Worm (Caenorhabditis elegans): ENCODE measurements around the gene madd-2.
A peak's percentile ranks its signal among the peaks of the same experiment; 100 is the strongest.

madd-2 gene

DNA sequence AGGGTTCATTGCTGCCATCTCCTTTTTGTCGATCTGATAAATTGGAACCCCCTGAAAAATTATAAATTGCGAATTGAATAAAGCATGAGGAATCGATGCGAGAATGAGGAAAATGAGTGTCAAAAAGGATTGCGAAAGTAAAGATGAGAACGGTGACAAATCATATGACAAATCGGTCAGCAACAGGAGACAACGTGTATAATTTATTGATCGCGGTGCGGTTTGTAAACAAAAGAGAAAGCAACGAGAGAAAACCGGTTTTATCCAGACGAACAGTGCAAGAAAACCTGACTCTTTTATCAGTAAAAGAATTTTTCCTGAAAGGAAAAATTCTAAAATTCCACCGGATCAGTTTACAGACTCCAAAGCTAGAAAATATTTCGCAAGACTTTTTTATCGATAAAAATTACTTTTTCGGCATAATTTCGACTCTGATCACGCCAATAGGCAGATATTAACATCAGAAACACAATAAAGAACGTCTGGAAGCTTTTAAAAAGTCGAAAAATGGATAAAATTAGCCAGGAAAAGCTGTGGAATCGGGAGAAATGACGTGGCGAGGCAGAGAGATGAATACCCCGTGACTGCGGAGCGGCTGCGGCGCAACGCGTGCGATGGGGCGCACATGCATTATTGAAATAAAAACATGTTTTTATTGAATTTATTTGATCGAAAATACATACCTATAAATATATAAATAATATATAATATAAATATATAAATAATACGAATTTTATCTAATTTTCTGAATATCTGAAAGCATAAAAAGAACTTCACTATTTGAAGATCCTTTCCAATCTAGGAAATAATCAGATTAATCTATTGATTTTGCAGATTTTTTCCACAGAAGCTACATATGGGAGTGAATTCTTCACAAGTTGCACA is 28.9 kb upstream of the madd-2 start, which contains the start of the genes rab-1 and C39F7.5:
Gene rab-1, minus strand, starts transcription at position 51 of the 885 bp plus-strand sequence.
Gene C39F7.5, plus strand, starts transcription at position 835 of the 885 bp plus-strand sequence.
- TF ChIP-seq ama-1 (optimal IDR thresholded peaks at IDR 0.05), result peak; percentile 70
- no peak for TF ChIP-seq nhr-10 (tag; optimal IDR thresholded peaks at IDR 0.05)
- TF ChIP-seq dpl-1 (GFP tag; optimal IDR thresholded peaks at IDR 0.05), result peak; percentile 58
- peak in 1 of 2 experiments; percentile 13 for TF ChIP-seq daf-16 (GFP tag; optimal IDR thresholded peaks at IDR 0.05)
- peak; percentile 74 for TF ChIP-seq daf-16 (tag; optimal IDR thresholded peaks at IDR 0.05)
- peak; percentile 45 for TF ChIP-seq rbr-2 (tag; optimal IDR thresholded peaks at IDR 0.05)
- TF ChIP-seq lin-13 (GFP tag; optimal IDR thresholded peaks at IDR 0.05), result peak; percentile 16
- TF ChIP-seq aha-1 (tag), result peak; percentile 90
- TF ChIP-seq nhr-102 (tag; optimal IDR thresholded peaks at IDR 0.05), result peak; percentile 23
- TF ChIP-seq zfp-2 (tag; optimal IDR thresholded peaks at IDR 0.05), result no peak
- TF ChIP-seq dmd-6 (GFP tag; IDR thresholded peaks at IDR 0.05), result peak; percentile 15; the same call in 1 of the 2 replicates
- peak; percentile 83 for TF ChIP-seq mes-2 (tag; optimal IDR thresholded peaks at IDR 0.05; ENCODE audit: poor library complexity, severe bottlenecking)
- TF ChIP-seq nhr-77 (tag; optimal IDR thresholded peaks at IDR 0.05), result peak; percentile 60
- TF ChIP-seq duxl-1 (tag; optimal IDR thresholded peaks at IDR 0.05; ENCODE audit: poor library complexity), result no peak
- peak; percentile 78 for TF ChIP-seq mep-1 (tag; optimal IDR thresholded peaks at IDR 0.05)
- peak; percentile 53 for TF ChIP-seq nhr-28 (tag; optimal IDR thresholded peaks at IDR 0.05)
- TF ChIP-seq lin-38 (GFP tag; IDR thresholded peaks at IDR 0.05), result peak; percentile 93
- peak; percentile 76 for TF ChIP-seq nhr-11 (tag; optimal IDR thresholded peaks at IDR 0.05)
- TF ChIP-seq ceh-28 (tag; optimal IDR thresholded peaks at IDR 0.05), result no peak
- peak in 1 of 2 experiments; percentile 26 for TF ChIP-seq mdl-1 (tag; optimal IDR thresholded peaks at IDR 0.05)
- TF ChIP-seq hmg-1.1 (GFP tag; IDR thresholded peaks at IDR 0.05), result no peak
- peak in 1 of 2 experiments; percentile 20 for TF ChIP-seq hif-1 (tag; optimal IDR thresholded peaks at IDR 0.05)
- TF ChIP-seq hlh-11 (tag; optimal IDR thresholded peaks at IDR 0.05), result peak; percentile 62
- no peak for TF ChIP-seq skn-1 (tag; optimal IDR thresholded peaks at IDR 0.05)
- TF ChIP-seq lsy-2 (tag; optimal IDR thresholded peaks at IDR 0.05), result peak in 1 of 2 experiments; percentile 65
- peak; percentile 96 for TF ChIP-seq hlh-30 (tag; optimal IDR thresholded peaks at IDR 0.05; ENCODE audit: insufficient read depth)
- peak; percentile 57 for TF ChIP-seq dve-1 (tag; optimal IDR thresholded peaks at IDR 0.05; ENCODE audit: insufficient read depth)

DNA sequence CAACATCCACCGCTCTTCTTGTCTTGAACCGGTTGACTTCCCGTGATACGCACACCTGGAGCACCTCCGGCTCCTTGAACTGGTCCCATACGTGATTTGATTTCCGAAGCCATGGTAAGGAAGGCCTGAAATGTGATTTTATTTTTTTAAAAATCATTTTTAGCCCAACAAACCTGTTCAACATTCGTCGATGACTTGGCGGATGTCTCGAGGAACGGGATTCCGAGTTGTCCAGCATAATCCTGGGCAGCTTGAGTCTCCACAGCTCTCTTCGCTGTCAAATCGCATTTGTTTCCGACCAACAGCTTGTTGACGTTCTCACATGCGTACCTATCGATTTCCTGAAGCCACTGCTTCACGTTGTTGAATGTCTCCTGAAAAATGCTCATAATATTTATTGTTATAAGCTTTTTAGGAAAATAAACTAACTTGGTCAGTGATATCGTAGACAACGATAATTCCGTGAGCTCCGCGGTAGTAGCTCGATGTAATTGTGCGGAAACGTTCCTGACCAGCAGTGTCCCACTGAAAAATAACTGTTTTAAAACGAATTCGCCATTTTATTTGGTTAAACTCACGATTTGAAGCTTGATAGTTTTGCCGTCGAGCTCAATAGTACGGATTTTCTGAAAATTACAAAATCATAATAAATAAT is 27.9 kb upstream of the madd-2 start:
- TF ChIP-seq nhr-76 (tag; optimal IDR thresholded peaks at IDR 0.05), result no peak
- no peak for TF ChIP-seq nhr-77 (tag; optimal IDR thresholded peaks at IDR 0.05)
- TF ChIP-seq zfp-3 (GFP tag; conservative IDR thresholded peaks at IDR 0.05), result no peak
- TF ChIP-seq ceh-20 (GFP tag; IDR thresholded peaks at IDR 0.05), result no peak
- peak; percentile 1 for TF ChIP-seq mxl-3 (GFP tag; optimal IDR thresholded peaks at IDR 0.05)
- TF ChIP-seq lir-3 (tag; optimal IDR thresholded peaks at IDR 0.05), result no peak
- no peak for TF ChIP-seq lin-38 (GFP tag; IDR thresholded peaks at IDR 0.05)
- TF ChIP-seq jun-1 (tag; optimal IDR thresholded peaks at IDR 0.05), result no peak
- TF ChIP-seq dve-1 (tag; optimal IDR thresholded peaks at IDR 0.05; ENCODE audit: insufficient read depth), result no peak
- 0 out of 2 replicates have a peak, but pooled peaks have one; percentile 2 for TF ChIP-seq ceh-44 (GFP tag; IDR thresholded peaks at IDR 0.05)
- TF ChIP-seq mes-2 (tag; optimal IDR thresholded peaks at IDR 0.05; ENCODE audit: poor library complexity, severe bottlenecking), result peak; percentile 11

DNA sequence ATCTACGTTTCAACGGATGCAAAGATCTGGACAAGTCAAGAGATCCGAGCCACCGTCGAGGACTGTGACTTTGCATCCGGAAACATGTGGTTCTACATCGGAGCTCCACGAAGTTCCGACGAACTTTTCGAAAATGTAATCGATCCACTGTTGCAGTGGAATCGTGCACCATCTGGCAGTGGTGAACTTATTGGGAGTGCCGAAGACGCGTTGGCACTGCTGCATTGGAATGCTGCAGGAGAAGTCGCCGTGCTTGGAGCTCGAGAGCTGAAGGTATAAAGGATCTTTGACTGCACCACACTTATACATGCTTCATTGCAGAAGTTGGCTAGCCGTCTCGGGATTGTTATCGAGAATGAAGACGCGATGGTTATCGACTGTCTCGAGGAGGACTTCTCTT is 26.8 kb upstream of the madd-2 start:
- TF ChIP-seq lin-15B (tag; optimal IDR thresholded peaks at IDR 0.05), result no peak
- TF ChIP-seq jun-1 (tag; optimal IDR thresholded peaks at IDR 0.05), result no peak
- TF ChIP-seq lin-38 (GFP tag; IDR thresholded peaks at IDR 0.05), result no peak; the same call in 1 of the 2 replicates
- peak; percentile 15 for TF ChIP-seq duxl-1 (tag; optimal IDR thresholded peaks at IDR 0.05; ENCODE audit: poor library complexity)
- TF ChIP-seq nhr-102 (tag; optimal IDR thresholded peaks at IDR 0.05), result no peak
- TF ChIP-seq F49E8.2 (tag; optimal IDR thresholded peaks at IDR 0.05; ENCODE audit: borderline replicate concordance), result peak; percentile 27
- no peak for TF ChIP-seq nhr-237 (tag; optimal IDR thresholded peaks at IDR 0.05)
- TF ChIP-seq zip-11 (GFP tag; IDR thresholded peaks at IDR 0.05), result no peak
- no peak for TF ChIP-seq dmd-8 (GFP tag; IDR thresholded peaks at IDR 0.05)
- TF ChIP-seq mdt-29 (GFP tag; IDR thresholded peaks at IDR 0.05), result no peak
- no peak for TF ChIP-seq arid-1 (GFP tag; conservative IDR thresholded peaks at IDR 0.05)
- TF ChIP-seq R02D3.7 (tag; optimal IDR thresholded peaks at IDR 0.05), result no peak
- TF ChIP-seq ama-1 (optimal IDR thresholded peaks at IDR 0.05), result peak; percentile 61
- no peak for TF ChIP-seq nhr-48 (tag; optimal IDR thresholded peaks at IDR 0.05)
- peak; percentile 29; the same call in 1 of the 2 replicates for TF ChIP-seq set-16 (GFP tag; IDR thresholded peaks at IDR 0.05)
- no peak for TF ChIP-seq dmd-9 (GFP tag; IDR thresholded peaks at IDR 0.05)
